Fruit fly (Drosophila melanogaster) whole organism, embryonic: Measurements from ENCODE around the gene CG17816.

Experiments used
- Abd-B ChIP-seq: fragments of 200-800 bp; sonication (Bioruptor generic); optimal IDR thresholded peaks from 2 replicates; lab custom pipeline; 2018; ENCODE audit warnings: missing biosample characterization, mild to moderate bottlenecking, missing genetic modification characterization, moderate library complexity
- CG10462 ChIP-seq: fragments of 200-800 bp; sonication (Bioruptor generic); optimal IDR thresholded peaks from 2 replicates; lab custom pipeline; 2016; ENCODE audit warnings: missing biosample characterization, missing genetic modification characterization
- CG10565 ChIP-seq: fragments of 200-800 bp; sonication (Bioruptor generic); optimal IDR thresholded peaks from 3 replicates; lab custom pipeline; 2016; ENCODE audit warnings: missing biosample characterization, mild to moderate bottlenecking, missing genetic modification characterization
- CG12219 ChIP-seq: fragments of 200-800 bp; sonication (Bioruptor generic); optimal IDR thresholded peaks from 3 replicates; lab custom pipeline; 2018; ENCODE audit warnings: missing biosample characterization, mild to moderate bottlenecking, missing genetic modification characterization
- CG13894 ChIP-seq: fragments of 200-800 bp; sonication (Bioruptor generic); optimal IDR thresholded peaks from 3 replicates; lab custom pipeline; 2018; ENCODE audit warnings: missing biosample characterization, mild to moderate bottlenecking, missing genetic modification characterization, moderate library complexity
- CG14441 ChIP-seq: fragments of 200-800 bp; sonication (Bioruptor generic); IDR thresholded peaks from 2 replicates; pipeline ENCODE4 v1.3.6; 2022; ENCODE audit warnings: missing biosample characterization, missing genetic modification characterization
- CG15011 ChIP-seq: fragments of 200-800 bp; sonication (Bioruptor generic); optimal IDR thresholded peaks from 3 replicates; lab custom pipeline; 2018; ENCODE audit warnings: missing biosample characterization, mild to moderate bottlenecking, missing genetic modification characterization
- CG16813 ChIP-seq: fragments of 200-800 bp; sonication (Bioruptor generic); IDR thresholded peaks from 3 replicates; pipeline ENCODE4 v1.3.6; 2022; ENCODE audit warnings: missing biosample characterization, missing genetic modification characterization; ENCODE audit not compliant: partially characterized antibody
- CG17186 ChIP-seq: fragments of 200-800 bp; sonication (Bioruptor generic); optimal IDR thresholded peaks from 3 replicates; lab custom pipeline; 2017; ENCODE audit warnings: missing biosample characterization, missing genetic modification reagents, missing genetic modification characterization
- CG18262 ChIP-seq: fragments of 200-800 bp; optimal IDR thresholded peaks from 3 replicates; lab custom pipeline; 2019; ENCODE audit warnings: missing biosample characterization, mild to moderate bottlenecking, missing genetic modification characterization, moderate library complexity
- CG2678 ChIP-seq: fragments of 200-800 bp; sonication (Bioruptor generic); optimal IDR thresholded peaks from 3 replicates; lab custom pipeline; 2019; ENCODE audit warnings: missing biosample characterization, mild to moderate bottlenecking, missing genetic modification characterization, moderate library complexity
- CG30020 ChIP-seq: fragments of 200-800 bp; optimal IDR thresholded peaks from 2 replicates; lab custom pipeline; 2019; ENCODE audit warnings: missing biosample characterization, mild to moderate bottlenecking, missing genetic modification characterization, moderate library complexity
- CG31441 ChIP-seq: fragments of 200-800 bp; sonication (Bioruptor generic); IDR thresholded peaks from 2 replicates; pipeline ENCODE4 v1.3.6; 2022; ENCODE audit warnings: missing biosample characterization, missing genetic modification characterization
- CG32772 ChIP-seq: fragments of 200-800 bp; sonication (Bioruptor generic); IDR thresholded peaks from 2 replicates; pipeline ENCODE4 v1.3.6; 2022; ENCODE audit warnings: missing biosample characterization, missing genetic modification characterization
- CG3281 ChIP-seq: fragments of 200-800 bp; sonication (Bioruptor generic); optimal IDR thresholded peaks from 3 replicates; lab custom pipeline; 2017; ENCODE audit warnings: missing biosample characterization, mild to moderate bottlenecking, missing genetic modification characterization
- CG34376 ChIP-seq: fragments of 200-800 bp; sonication (Bioruptor generic); optimal IDR thresholded peaks from 2 replicates; lab custom pipeline; 2018; ENCODE audit warnings: missing biosample characterization, mild to moderate bottlenecking, missing genetic modification characterization
- CG3847 ChIP-seq: fragments of 200-800 bp; sonication (Bioruptor generic); IDR thresholded peaks from 2 replicates; pipeline ENCODE4 v1.3.6; 2022; ENCODE audit warnings: missing biosample characterization, missing genetic modification characterization
- CG4617 ChIP-seq: fragments of 200-800 bp; sonication (Bioruptor generic); optimal IDR thresholded peaks from 3 replicates; lab custom pipeline; 2016; ENCODE audit warnings: missing biosample characterization, missing genetic modification characterization, borderline replicate concordance
- CG4730 ChIP-seq: fragments of 200-800 bp; sonication (Bioruptor generic); IDR thresholded peaks from 2 replicates; pipeline ENCODE4 v1.3.6; 2022; ENCODE audit warnings: missing biosample characterization, missing genetic modification characterization
- CG5245 ChIP-seq: fragments of 200-800 bp; sonication (Bioruptor generic); optimal IDR thresholded peaks from 3 replicates; lab custom pipeline; 2016; ENCODE audit warnings: missing biosample characterization, missing genetic modification characterization
- CG6175 ChIP-seq: fragments of 200-800 bp; sonication (Bioruptor generic); IDR thresholded peaks from 3 replicates; pipeline ENCODE4 v1.3.6; 2022; ENCODE audit warnings: missing biosample characterization, missing genetic modification characterization
- CG7786 ChIP-seq: fragments of 200-800 bp; sonication (Bioruptor generic); optimal IDR thresholded peaks from 2 replicates; lab custom pipeline; 2016; ENCODE audit warnings: missing biosample characterization, missing genetic modification characterization
- CG8281 ChIP-seq: fragments of 200-800 bp; sonication (Bioruptor generic); optimal IDR thresholded peaks from 2 replicates; lab custom pipeline; 2018; ENCODE audit warnings: missing biosample characterization, mild to moderate bottlenecking, missing genetic modification characterization, moderate library complexity
- CG8478 ChIP-seq: fragments of >200 bp; optimal IDR thresholded peaks from 2 replicates; lab custom pipeline; 2018
- CG8924 ChIP-seq: fragments of 200-800 bp; optimal IDR thresholded peaks from 3 replicates; lab custom pipeline; 2019; ENCODE audit warnings: missing biosample characterization, mild to moderate bottlenecking, missing genetic modification characterization, moderate library complexity
- CG9817 ChIP-seq: fragments of 200-800 bp; sonication (Bioruptor generic); optimal IDR thresholded peaks from 2 replicates; lab custom pipeline; 2018; ENCODE audit warnings: missing biosample characterization, mild to moderate bottlenecking, missing genetic modification characterization, moderate library complexity
- CTCF ChIP-seq: fragments of 200-800 bp; sonication (Bioruptor generic); optimal IDR thresholded peaks from 2 replicates; lab custom pipeline; 2017; ENCODE audit warnings: missing biosample characterization, mild to moderate bottlenecking, missing genetic modification characterization, moderate library complexity
- CrebB ChIP-seq: fragments of 200-800 bp; sonication (Bioruptor generic); optimal IDR thresholded peaks from 3 replicates; lab custom pipeline; 2018; ENCODE audit warnings: missing biosample characterization, mild to moderate bottlenecking, missing genetic modification characterization
- Dad ChIP-seq: fragments of 200-800 bp; sonication (Bioruptor generic); optimal IDR thresholded peaks from 3 replicates; lab custom pipeline; 2016; ENCODE audit warnings: missing biosample characterization, missing genetic modification characterization
- Deaf1 ChIP-seq: fragments of 200-800 bp; optimal IDR thresholded peaks from 3 replicates; lab custom pipeline; 2019; ENCODE audit warnings: missing biosample characterization, mild to moderate bottlenecking, missing genetic modification characterization, moderate library complexity
- Drgx ChIP-seq: fragments of 200-800 bp; sonication (Bioruptor generic); IDR thresholded peaks from 2 replicates; pipeline ENCODE4 v1.3.6; 2022; ENCODE audit warnings: missing biosample characterization, missing genetic modification characterization
- HLH3B ChIP-seq: fragments of 200-800 bp; sonication (Bioruptor generic); IDR thresholded peaks from 2 replicates; pipeline ENCODE4 v1.3.6; 2022; ENCODE audit warnings: missing biosample characterization, missing genetic modification characterization
- Nf-YB ChIP-seq: fragments of 200-800 bp; sonication (Bioruptor generic); optimal IDR thresholded peaks from 3 replicates; lab custom pipeline; 2019; ENCODE audit warnings: missing biosample characterization, mild to moderate bottlenecking, missing genetic modification characterization, moderate library complexity
- Sry-δ ChIP-seq: fragments of 200-800 bp; sonication (Bioruptor generic); optimal IDR thresholded peaks from 2 replicates; lab custom pipeline; 2016; ENCODE audit warnings: missing biosample characterization, missing genetic modification characterization
- al ChIP-seq: fragments of 200-800 bp; sonication (Bioruptor generic); IDR thresholded peaks from 2 replicates; pipeline ENCODE4 v1.3.6; 2022; ENCODE audit warnings: missing biosample characterization, missing genetic modification characterization
- amos ChIP-seq: fragments of 200-800 bp; sonication (Bioruptor generic); IDR thresholded peaks from 2 replicates; pipeline ENCODE4 v1.3.6; 2022; ENCODE audit warnings: missing biosample characterization, missing genetic modification characterization; ENCODE audit not compliant: partially characterized antibody
- ash1 ChIP-seq: fragments of 200-800 bp; sonication (Bioruptor generic); optimal IDR thresholded peaks from 2 replicates; lab custom pipeline; 2018; ENCODE audit warnings: missing biosample characterization, mild to moderate bottlenecking, missing genetic modification characterization
- cwo ChIP-seq: fragments of 200-800 bp; sonication (Bioruptor generic); optimal IDR thresholded peaks from 3 replicates; lab custom pipeline; 2017; ENCODE audit warnings: missing biosample characterization, missing genetic modification characterization, mild to moderate bottlenecking, moderate library complexity, missing genetic modification reagents
- dmrt99B ChIP-seq: fragments of 200-800 bp; sonication (Bioruptor generic); optimal IDR thresholded peaks from 2 replicates; lab custom pipeline; 2018; ENCODE audit warnings: missing biosample characterization, mild to moderate bottlenecking, missing genetic modification characterization, moderate library complexity
- esg ChIP-seq: fragments of 200-800 bp; sonication (Bioruptor generic); conservative IDR thresholded peaks from 2 replicates; pipeline ENCODE4 v1.3.6; 2022; ENCODE audit warnings: missing biosample characterization, missing genetic modification characterization
- hbn ChIP-seq: fragments of 200-800 bp; sonication (Bioruptor generic); IDR thresholded peaks from 2 replicates; pipeline ENCODE4 v1.3.6; 2022; ENCODE audit warnings: missing biosample characterization, missing genetic modification characterization; ENCODE audit not compliant: partially characterized antibody
- kni ChIP-seq: fragments of 200-800 bp; sonication (Bioruptor generic); optimal IDR thresholded peaks from 3 replicates; lab custom pipeline; 2017; ENCODE audit warnings: mild to moderate bottlenecking, missing biosample characterization, missing genetic modification reagents, missing genetic modification characterization
- lmd ChIP-seq: fragments of 200-800 bp; sonication (Bioruptor generic); IDR thresholded peaks from 2 replicates; pipeline ENCODE4 v1.3.6; 2022; ENCODE audit warnings: missing biosample characterization, missing genetic modification characterization
- maf-S ChIP-seq: fragments of 200-800 bp; sonication (Bioruptor generic); optimal IDR thresholded peaks from 2 replicates; lab custom pipeline; 2016; ENCODE audit warnings: missing biosample characterization, missing genetic modification characterization
- sc ChIP-seq, 3 experiments: fragments of >200 bp in 2 of 3; fragments of 200-800 bp in 1 of 3; sonication (Bioruptor generic) in 1 of 3; optimal IDR thresholded peaks; 2 replicates in 2 of 3; 3 replicates in 1 of 3; lab custom pipeline; 2017; ENCODE audit warnings: mild to moderate bottlenecking in 1 of 3, missing biosample characterization in 1 of 3, missing genetic modification characterization in 1 of 3, missing genetic modification reagents in 1 of 3
- shn ChIP-seq: fragments of 200-800 bp; sonication (Bioruptor generic); optimal IDR thresholded peaks from 3 replicates; lab custom pipeline; 2016; ENCODE audit warnings: missing biosample characterization, missing genetic modification characterization
- stwl ChIP-seq: fragments of 200-800 bp; sonication (Bioruptor generic); optimal IDR thresholded peaks from 3 replicates; lab custom pipeline; 2018; ENCODE audit warnings: missing biosample characterization, mild to moderate bottlenecking, missing genetic modification characterization, moderate library complexity
- sug ChIP-seq: fragments of 200-800 bp; optimal IDR thresholded peaks from 2 replicates; lab custom pipeline; 2019; ENCODE audit warnings: missing biosample characterization, mild to moderate bottlenecking, missing genetic modification characterization, moderate library complexity
- tup ChIP-seq: fragments of 200-800 bp; sonication (Bioruptor generic); optimal IDR thresholded peaks from 2 replicates; lab custom pipeline; 2016; ENCODE audit warnings: missing biosample characterization, mild to moderate bottlenecking, missing genetic modification characterization, moderate library complexity
- tx ChIP-seq: fragments of 200-800 bp; sonication (Bioruptor generic); optimal IDR thresholded peaks from 2 replicates; lab custom pipeline; 2016; ENCODE audit warnings: missing biosample characterization, missing genetic modification characterization
- vfl ChIP-seq: fragments of 200-800 bp; sonication (Bioruptor generic); optimal IDR thresholded peaks from 2 replicates; lab custom pipeline; 2016; ENCODE audit warnings: missing biosample characterization, missing genetic modification characterization

The CG17816 gene

dm6 chr3R:7821559-7821958, 65.0 kb downstream of the CG17816 start (continued):
- peak; percentile 52 for TF ChIP-seq cwo (GFP tag; lab: Kevin White, UChicago)
- TF ChIP-seq CG18262 = no peak
- TF ChIP-seq CG15011 (GFP tag; lab: Kevin White, UChicago) = no peak
- 0 out of 2 replicates have a peak, but pooled peaks have one; percentile 17 for TF ChIP-seq HLH3B (GFP tag; lab: Robert Waterston, UW)
- TF ChIP-seq CG6175 (GFP tag; lab: Robert Waterston, UW) = 0 out of 3 replicates have a peak, but pooled peaks have one; percentile 12
- TF ChIP-seq CG5245 (GFP tag; lab: Kevin White, UChicago) = no peak
- TF ChIP-seq CG16813 = no peak
- no peak for TF ChIP-seq sc (optimal IDR thresholded peaks at IDR 0.05; lab: Kevin White, UChicago)
- TF ChIP-seq sc (GFP tag; optimal IDR thresholded peaks at IDR 0.05; lab: Kevin White, UChicago) = no peak
- TF ChIP-seq tx (GFP tag; lab: Kevin White, UChicago) = no peak
- no peak for TF ChIP-seq CG4617
- TF ChIP-seq shn (GFP tag; lab: Kevin White, UChicago) = no peak
- TF ChIP-seq CG10462 (GFP tag; lab: Kevin White, UChicago) = no peak
- TF ChIP-seq CG10565 (GFP tag; lab: Kevin White, UChicago) = no peak
- peak; percentile 14 for TF ChIP-seq CG9817 (tag; lab: Kevin White, UChicago)
- peak; percentile 37 for TF ChIP-seq dmrt99B
- no peak for TF ChIP-seq CG7786
- TF ChIP-seq sug (tag; lab: Kevin White, UChicago) = no peak
- TF ChIP-seq esg (GFP tag; lab: Robert Waterston, UW) = peak; percentile 35; the same call in 1 of the 2 replicates
- peak; percentile 51; the same call in 1 of the 2 replicates for TF ChIP-seq al
- TF ChIP-seq Dad (GFP tag; lab: Kevin White, UChicago) = no peak
- TF ChIP-seq Abd-B = peak; percentile 11
- no peak for TF ChIP-seq tup (GFP tag; lab: Kevin White, UChicago)
- no peak for TF ChIP-seq CG12219
- TF ChIP-seq Sry-δ = no peak
- no peak for TF ChIP-seq Deaf1 (tag; lab: Kevin White, UChicago)
- TF ChIP-seq CG4730 (GFP tag; lab: Robert Waterston, UW) = no peak
- no peak for TF ChIP-seq CG8924 (tag; lab: Kevin White, UChicago)
- no peak for TF ChIP-seq CrebB (tag; lab: Kevin White, UChicago)
- no peak for TF ChIP-seq amos
- no peak for TF ChIP-seq CG32772 (GFP tag; lab: Robert Waterston, UW)
- TF ChIP-seq CG31441 (GFP tag; lab: Robert Waterston, UW) = 0 out of 2 replicates have a peak, but pooled peaks have one; percentile 19
- TF ChIP-seq stwl (tag; lab: Kevin White, UChicago) = no peak
- no peak for TF ChIP-seq kni
- TF ChIP-seq CG17186 (GFP tag; lab: Kevin White, UChicago) = no peak
- TF ChIP-seq CG14441 (GFP tag; lab: Robert Waterston, UW) = peak; percentile 31; the same call in 1 of the 2 replicates
- TF ChIP-seq CG2678 (tag; lab: Kevin White, UChicago) = peak; percentile 69
- TF ChIP-seq CG3847 (GFP tag; lab: Robert Waterston, UW) = peak; percentile 30
- TF ChIP-seq ash1 (GFP tag; lab: Kevin White, UChicago) = no peak
- TF ChIP-seq Nf-YB (GFP tag; lab: Kevin White, UChicago) = no peak
- no peak for TF ChIP-seq CG8478 (lab: Kevin White, UChicago)
- peak; percentile 41; the same call in 1 of the 2 replicates for TF ChIP-seq lmd (GFP tag; lab: Robert Waterston, UW)
- TF ChIP-seq CG34376 (GFP tag; lab: Kevin White, UChicago) = no peak
- no peak for TF ChIP-seq CG13894 (tag; lab: Kevin White, UChicago)
- TF ChIP-seq CTCF (GFP tag; lab: Kevin White, UChicago) = no peak
- no peak for TF ChIP-seq vfl
- no peak for TF ChIP-seq hbn (GFP tag; lab: Robert Waterston, UW)
- peak; percentile 32; the same call in 1 of the 2 replicates for TF ChIP-seq Drgx
- no peak for TF ChIP-seq CG30020 (tag; lab: Kevin White, UChicago)
- no peak for TF ChIP-seq CG8281 (tag; lab: Kevin White, UChicago)
- TF ChIP-seq CG3281 (GFP tag; lab: Kevin White, UChicago) = peak; percentile 46
- TF ChIP-seq maf-S (GFP tag; lab: Kevin White, UChicago) = no peak
